Fruit fly (Drosophila melanogaster) whole organism, embryonic: ENCODE data around the gene CG13862.

Source experiments
- ATbp ChIP-seq: fragments of 200-800 bp; sonication (Bioruptor generic); optimal IDR thresholded peaks from 2 replicates; lab custom pipeline; 2017; ENCODE audit warnings: missing biosample characterization, mild to moderate bottlenecking, missing genetic modification characterization, missing genetic modification reagents
- CG10366 ChIP-seq: fragments of 200-800 bp; sonication (Bioruptor generic); IDR thresholded peaks from 2 replicates; pipeline ENCODE4 v1.3.6; 2022; ENCODE audit warnings: missing biosample characterization, missing genetic modification characterization
- CG10543 ChIP-seq: fragments of 200-800 bp; sonication (Bioruptor generic); optimal IDR thresholded peaks from 3 replicates; lab custom pipeline; 2017; ENCODE audit warnings: missing biosample characterization, mild to moderate bottlenecking, missing genetic modification characterization, moderate library complexity
- CG11504 ChIP-seq: fragments of 200-800 bp; sonication (Bioruptor generic); optimal IDR thresholded peaks from 3 replicates; lab custom pipeline; 2019; ENCODE audit warnings: missing biosample characterization, mild to moderate bottlenecking, missing genetic modification characterization, moderate library complexity
- CG11695 ChIP-seq: fragments of 200-800 bp; sonication (Bioruptor generic); IDR thresholded peaks from 3 replicates; pipeline ENCODE4 v1.3.6; 2022; ENCODE audit warnings: missing biosample characterization, missing genetic modification characterization
- CG12391 ChIP-seq: fragments of 200-800 bp; sonication (Bioruptor generic); optimal IDR thresholded peaks from 3 replicates; lab custom pipeline; 2018; ENCODE audit warnings: missing biosample characterization, mild to moderate bottlenecking, missing genetic modification characterization, moderate library complexity
- CG12769 ChIP-seq: fragments of 200-800 bp; sonication (Bioruptor generic); optimal IDR thresholded peaks from 2 replicates; lab custom pipeline; 2019; ENCODE audit warnings: missing biosample characterization, mild to moderate bottlenecking, missing genetic modification characterization, moderate library complexity
- CG13894 ChIP-seq: fragments of 200-800 bp; sonication (Bioruptor generic); optimal IDR thresholded peaks from 3 replicates; lab custom pipeline; 2018; ENCODE audit warnings: missing biosample characterization, mild to moderate bottlenecking, missing genetic modification characterization, moderate library complexity
- CG14441 ChIP-seq: fragments of 200-800 bp; sonication (Bioruptor generic); IDR thresholded peaks from 2 replicates; pipeline ENCODE4 v1.3.6; 2022; ENCODE audit warnings: missing biosample characterization, missing genetic modification characterization
- CG17359 ChIP-seq: fragments of 200-800 bp; sonication (Bioruptor generic); optimal IDR thresholded peaks from 3 replicates; lab custom pipeline; 2018; ENCODE audit warnings: missing biosample characterization, mild to moderate bottlenecking, missing genetic modification characterization, moderate library complexity
- CG18599 ChIP-seq: fragments of 200-800 bp; sonication (Bioruptor generic); optimal IDR thresholded peaks from 3 replicates; lab custom pipeline; 2017; ENCODE audit warnings: missing biosample characterization, missing genetic modification characterization, mild to moderate bottlenecking, moderate library complexity, missing genetic modification reagents
- CG2678 ChIP-seq: fragments of 200-800 bp; sonication (Bioruptor generic); optimal IDR thresholded peaks from 3 replicates; lab custom pipeline; 2019; ENCODE audit warnings: missing biosample characterization, mild to moderate bottlenecking, missing genetic modification characterization, moderate library complexity
- CG31441 ChIP-seq: fragments of 200-800 bp; sonication (Bioruptor generic); IDR thresholded peaks from 2 replicates; pipeline ENCODE4 v1.3.6; 2022; ENCODE audit warnings: missing biosample characterization, missing genetic modification characterization
- CG32772 ChIP-seq: fragments of 200-800 bp; sonication (Bioruptor generic); IDR thresholded peaks from 2 replicates; pipeline ENCODE4 v1.3.6; 2022; ENCODE audit warnings: missing biosample characterization, missing genetic modification characterization
- CG6654 ChIP-seq: fragments of 200-800 bp; sonication (Bioruptor generic); optimal IDR thresholded peaks from 2 replicates; lab custom pipeline; 2017; ENCODE audit warnings: missing biosample characterization, mild to moderate bottlenecking, missing genetic modification characterization
- CG9437 ChIP-seq: fragments of 200-800 bp; sonication (Bioruptor generic); optimal IDR thresholded peaks from 2 replicates; lab custom pipeline; 2018; ENCODE audit warnings: missing biosample characterization, mild to moderate bottlenecking, missing genetic modification characterization
- CG9727 ChIP-seq: fragments of 200-800 bp; sonication (Bioruptor generic); optimal IDR thresholded peaks from 3 replicates; lab custom pipeline; 2017; ENCODE audit warnings: missing biosample characterization, mild to moderate bottlenecking, missing genetic modification characterization
- Camta ChIP-seq: fragments of 200-800 bp; sonication (Bioruptor generic); optimal IDR thresholded peaks from 2 replicates; lab custom pipeline; 2016; ENCODE audit warnings: missing biosample characterization, missing genetic modification characterization
- Deaf1 ChIP-seq: fragments of 200-800 bp; optimal IDR thresholded peaks from 3 replicates; lab custom pipeline; 2019; ENCODE audit warnings: missing biosample characterization, mild to moderate bottlenecking, missing genetic modification characterization, moderate library complexity
- Dfd ChIP-seq, 2 experiments: fragments of >200 bp; optimal IDR thresholded peaks; 2 replicates each; lab custom pipeline; 2017; ENCODE audit warnings: missing biosample characterization in 2 of 2, missing genetic modification characterization in 2 of 2
- Dp ChIP-seq: fragments of 200-800 bp; sonication (Bioruptor generic); optimal IDR thresholded peaks from 2 replicates; lab custom pipeline; 2018; ENCODE audit warnings: missing biosample characterization, mild to moderate bottlenecking, missing genetic modification characterization, moderate library complexity
- Dref ChIP-seq: fragments of 200-800 bp; sonication (Bioruptor generic); IDR thresholded peaks from 2 replicates; pipeline ENCODE4 v1.3.6; 2022; ENCODE audit warnings: missing biosample characterization, missing genetic modification characterization
- Fer1 ChIP-seq: fragments of 200-800 bp; sonication (Bioruptor generic); optimal IDR thresholded peaks from 2 replicates; lab custom pipeline; 2017; ENCODE audit warnings: missing biosample characterization, mild to moderate bottlenecking, missing genetic modification characterization
- GATAe ChIP-seq: fragments of 200-800 bp; sonication (Bioruptor generic); conservative IDR thresholded peaks from 2 replicates; pipeline ENCODE4 v1.3.6; 2022; ENCODE audit warnings: missing biosample characterization, missing genetic modification characterization
- Hmr ChIP-seq: fragments of 200-800 bp; sonication (Bioruptor generic); optimal IDR thresholded peaks from 3 replicates; lab custom pipeline; 2017; ENCODE audit warnings: mild to moderate bottlenecking, missing biosample characterization, missing genetic modification reagents, missing genetic modification characterization
- Jarid2 ChIP-seq: fragments of 200-800 bp; sonication (Bioruptor generic); optimal IDR thresholded peaks from 3 replicates; lab custom pipeline; 2017; ENCODE audit warnings: mild to moderate bottlenecking, missing biosample characterization, missing genetic modification reagents, missing genetic modification characterization
- MBD-R2 ChIP-seq: fragments of 200-800 bp; sonication (Bioruptor generic); IDR thresholded peaks from 2 replicates; pipeline ENCODE4 v1.3.6; 2022; ENCODE audit warnings: missing biosample characterization, missing genetic modification characterization
- Pdp1 ChIP-seq, 2 experiments: fragments of 200-800 bp; sonication (Bioruptor generic); optimal IDR thresholded peaks; 3 replicates each; lab custom pipeline; 2016; ENCODE audit warnings: missing biosample characterization in 2 of 2, missing genetic modification characterization in 2 of 2, mild to moderate bottlenecking in 1 of 2, moderate library complexity in 1 of 2
- Ptx1 ChIP-seq: fragments of 200-800 bp; sonication (Bioruptor generic); IDR thresholded peaks from 2 replicates; pipeline ENCODE4 v1.3.6; 2022; ENCODE audit warnings: missing biosample characterization, missing genetic modification characterization
- Rx ChIP-seq: fragments of 200-800 bp; sonication (Bioruptor generic); IDR thresholded peaks from 2 replicates; pipeline ENCODE4 v1.3.6; 2022; ENCODE audit warnings: missing biosample characterization, missing genetic modification characterization
- Ssrp ChIP-seq: fragments of 200-800 bp; sonication (Bioruptor generic); optimal IDR thresholded peaks from 2 replicates; lab custom pipeline; 2018; ENCODE audit warnings: missing biosample characterization, mild to moderate bottlenecking, missing genetic modification characterization, moderate library complexity
- ap ChIP-seq: fragments of 200-800 bp; sonication (Bioruptor generic); IDR thresholded peaks from 2 replicates; pipeline ENCODE4 v1.3.6; 2022; ENCODE audit warnings: missing biosample characterization, missing genetic modification characterization
- bsh ChIP-seq, 2 experiments: fragments of 200-800 bp; sonication (Bioruptor generic); optimal IDR thresholded peaks; 2 replicates each; lab custom pipeline; 2017 to 2018; ENCODE audit warnings: mild to moderate bottlenecking in 2 of 2, missing biosample characterization in 2 of 2, missing genetic modification characterization in 2 of 2, moderate library complexity in 1 of 2
- cas ChIP-seq: fragments of 200-800 bp; sonication (Bioruptor generic); IDR thresholded peaks from 2 replicates; pipeline ENCODE4 v1.3.6; 2022; ENCODE audit warnings: missing biosample characterization, missing genetic modification characterization
- chinmo ChIP-seq: fragments of 200-800 bp; sonication (Bioruptor generic); IDR thresholded peaks from 4 replicates; pipeline ENCODE4 v1.3.6; 2022; ENCODE audit warnings: missing biosample characterization, missing genetic modification characterization; ENCODE audit not compliant: partially characterized antibody
- dmrt99B ChIP-seq: fragments of 200-800 bp; sonication (Bioruptor generic); optimal IDR thresholded peaks from 2 replicates; lab custom pipeline; 2018; ENCODE audit warnings: missing biosample characterization, mild to moderate bottlenecking, missing genetic modification characterization, moderate library complexity
- ems ChIP-seq: fragments of 200-800 bp; sonication (Bioruptor generic); optimal IDR thresholded peaks from 3 replicates; lab custom pipeline; 2016; ENCODE audit warnings: missing biosample characterization, missing genetic modification characterization
- gem ChIP-seq: fragments of 200-800 bp; sonication (Bioruptor generic); optimal IDR thresholded peaks from 2 replicates; lab custom pipeline; 2019; ENCODE audit warnings: missing biosample characterization, mild to moderate bottlenecking, missing genetic modification characterization, moderate library complexity
- grau ChIP-seq: fragments of 200-800 bp; optimal IDR thresholded peaks from 3 replicates; lab custom pipeline; 2019; ENCODE audit warnings: missing biosample characterization, mild to moderate bottlenecking, missing genetic modification characterization, moderate library complexity
- jigr1 ChIP-seq: fragments of 200-800 bp; sonication (Bioruptor generic); IDR thresholded peaks from 3 replicates; pipeline ENCODE4 v1.3.6; 2022; ENCODE audit warnings: missing biosample characterization, missing genetic modification characterization
- lmd ChIP-seq: fragments of 200-800 bp; sonication (Bioruptor generic); IDR thresholded peaks from 2 replicates; pipeline ENCODE4 v1.3.6; 2022; ENCODE audit warnings: missing biosample characterization, missing genetic modification characterization
- ro ChIP-seq: fragments of 200-800 bp; sonication (Bioruptor generic); IDR thresholded peaks from 2 replicates; pipeline ENCODE4 v1.3.6; 2022; ENCODE audit warnings: missing biosample characterization, missing genetic modification characterization
- row ChIP-seq: fragments of 200-800 bp; sonication (Bioruptor generic); IDR thresholded peaks from 3 replicates; pipeline ENCODE4 v1.3.6; 2022; ENCODE audit warnings: missing biosample characterization, missing genetic modification characterization
- sens ChIP-seq: fragments of 200-800 bp; sonication (Bioruptor generic); peaks from one replicate; lab custom pipeline; 2016; ENCODE audit warnings: missing biosample characterization, missing genetic modification characterization
- shn ChIP-seq: fragments of 200-800 bp; sonication (Bioruptor generic); optimal IDR thresholded peaks from 3 replicates; lab custom pipeline; 2016; ENCODE audit warnings: missing biosample characterization, missing genetic modification characterization
- sug ChIP-seq: fragments of 200-800 bp; optimal IDR thresholded peaks from 2 replicates; lab custom pipeline; 2019; ENCODE audit warnings: missing biosample characterization, mild to moderate bottlenecking, missing genetic modification characterization, moderate library complexity
- usp ChIP-seq: fragments of >200 bp; optimal IDR thresholded peaks from 2 replicates; lab custom pipeline; 2017; ENCODE audit warnings: missing biosample characterization, missing genetic modification characterization
- z ChIP-seq: fragments of 200-800 bp; sonication (Bioruptor generic); IDR thresholded peaks from 3 replicates; pipeline ENCODE4 v1.3.6; 2022; ENCODE audit warnings: missing biosample characterization, missing genetic modification characterization
- zf30C ChIP-seq: fragments of 200-800 bp; sonication (Bioruptor generic); optimal IDR thresholded peaks from 3 replicates; lab custom pipeline; 2018; ENCODE audit warnings: missing biosample characterization, mild to moderate bottlenecking, missing genetic modification characterization

Gene CG13862

DNA sequence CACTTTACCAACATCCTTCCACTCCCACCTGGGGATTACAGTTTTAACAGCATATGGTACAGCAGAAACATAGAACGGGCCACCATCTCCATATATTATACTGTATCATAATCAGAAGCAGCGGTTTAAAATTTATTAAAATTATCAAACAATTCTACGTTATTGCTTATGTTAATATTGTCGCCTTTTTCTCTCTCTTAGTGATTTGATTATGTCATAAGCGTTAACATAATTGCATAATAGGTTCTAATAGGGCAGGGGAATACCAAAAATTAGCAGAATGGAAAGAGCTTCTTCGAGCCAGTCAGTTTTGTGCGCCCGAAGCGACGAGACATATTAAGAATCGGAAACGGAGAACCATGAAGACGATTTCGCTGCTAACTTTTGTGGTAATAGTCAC is at the start of gene CG13862:
CG13862 (plus strand) TSS at position 301 of the 400 bp plus-strand sequence.
- TF ChIP-seq gem (tag; lab: Kevin White, UChicago) = no peak
- TF ChIP-seq Pdp1 (GFP tag; optimal IDR thresholded peaks at IDR 0.05; lab: Kevin White, UChicago) = peak in 1 of 2 experiments; percentile 55
- TF ChIP-seq Deaf1 (tag; lab: Kevin White, UChicago) = no peak
- TF ChIP-seq CG6654 (GFP tag; lab: Kevin White, UChicago) = peak; percentile 16
- no peak for TF ChIP-seq CG14441 (GFP tag; lab: Robert Waterston, UW)
- TF ChIP-seq Dp (GFP tag; lab: Kevin White, UChicago) = no peak
- no peak for TF ChIP-seq CG17359 (tag; lab: Kevin White, UChicago)
- peak; percentile 70 for TF ChIP-seq CG13894 (tag; lab: Kevin White, UChicago)
- 0 out of 4 replicates have a peak, but pooled peaks have one; percentile 44 for TF ChIP-seq chinmo (GFP tag; lab: Robert Waterston, UW)
- TF ChIP-seq CG9437 (GFP tag; lab: Kevin White, UChicago) = no peak
- no peak for TF ChIP-seq Jarid2 (GFP tag; lab: Kevin White, UChicago)
- TF ChIP-seq CG10366 = no peak
- peak; percentile 13 for TF ChIP-seq CG12769 (tag; lab: Kevin White, UChicago)
- TF ChIP-seq Dref (GFP tag; lab: Robert Waterston, UW) = no peak
- TF ChIP-seq CG32772 (GFP tag; lab: Robert Waterston, UW) = no peak

DNA sequence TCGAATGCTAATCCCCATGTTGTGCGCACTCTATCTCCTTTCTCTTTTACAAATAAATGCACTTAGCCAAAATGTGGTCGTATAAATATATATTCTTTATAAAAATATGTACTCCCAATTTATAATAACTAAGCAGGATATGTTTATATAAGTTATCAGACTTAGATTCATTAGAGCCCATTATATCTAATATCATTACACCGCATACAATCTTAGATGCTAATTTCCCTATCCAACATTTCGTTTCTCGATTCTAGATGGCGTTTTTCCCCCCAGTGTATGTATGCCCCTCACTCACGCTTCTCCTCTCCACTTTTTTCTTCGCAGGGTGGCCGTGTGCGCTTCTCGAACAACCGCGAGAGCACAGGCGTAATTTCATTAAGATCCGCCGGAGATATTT is 44.3 kb upstream of the CG13862 start:
- TF ChIP-seq CG10543 (no peak), Hmr (peak; percentile 2), Ptx1 (GFP tag; lab: Robert Waterston, UW) (0 out of 2 replicates have a peak, but pooled peaks have one; percentile 8), MBD-R2 (no peak), Rx (GFP tag; lab: Robert Waterston, UW) (no peak), Fer1 (GFP tag; lab: Kevin White, UChicago) (peak; percentile 19), ap (GFP tag; lab: Robert Waterston, UW) (no peak), sug (no peak), Dfd (GFP tag; optimal IDR thresholded peaks at IDR 0.05; lab: Kevin White, UChicago) (no peak), dmrt99B (peak; percentile 33), Ssrp (tag; lab: Kevin White, UChicago) (no peak), CG10366 (no peak), ATbp (GFP tag; lab: Kevin White, UChicago) (peak; percentile 2), zf30C (GFP tag; lab: Kevin White, UChicago) (peak; percentile 39), CG11504 (tag; lab: Kevin White, UChicago) (peak; percentile 35), cas (GFP tag; lab: Robert Waterston, UW) (no peak), gem (tag; lab: Kevin White, UChicago) (peak; percentile 37), CG31441 (GFP tag; lab: Robert Waterston, UW) (peak; percentile 30; the same call in 1 of the 2 replicates), usp (GFP tag; lab: Kevin White, UChicago) (no peak), z (GFP tag; lab: Robert Waterston, UW) (no peak), shn (GFP tag; lab: Kevin White, UChicago) (no peak), jigr1 (no peak), CG18599 (GFP tag; lab: Kevin White, UChicago) (peak; percentile 50), bsh (GFP tag; optimal IDR thresholded peaks at IDR 0.05; lab: Kevin White, UChicago) (peak in 1 of 2 experiments; percentile 16), grau (tag; lab: Kevin White, UChicago) (peak; percentile 1), ro (GFP tag; lab: Robert Waterston, UW) (no peak), lmd (GFP tag; lab: Robert Waterston, UW) (no peak), GATAe (GFP tag; lab: Robert Waterston, UW) (no peak), CG12391 (tag; lab: Kevin White, UChicago) (peak; percentile 5), Deaf1 (tag; lab: Kevin White, UChicago) (no peak), CG2678 (tag; lab: Kevin White, UChicago) (peak; percentile 29), CG11695 (GFP tag; lab: Robert Waterston, UW) (no peak), Camta (GFP tag; lab: Kevin White, UChicago) (no peak), ems (no peak), CG9727 (GFP tag; lab: Kevin White, UChicago) (no peak), sens (GFP tag; lab: Kevin White, UChicago) (peak; percentile 80), row (GFP tag; lab: Robert Waterston, UW) (peak; percentile 43; the same call in 1 of the 3 replicates)
